Worm (Caenorhabditis elegans): ENCODE data around the gene C25E10.7.

ce11 chrV:9097213-9097612, 46.2 kb upstream of the C25E10.7 start:
- no peak for TF ChIP-seq dao-5 (tag; optimal IDR thresholded peaks at IDR 0.05)
- no peak for TF ChIP-seq W03F9.2 (tag; optimal IDR thresholded peaks at IDR 0.05)
- no peak for TF ChIP-seq him-1 (tag; optimal IDR thresholded peaks at IDR 0.05)
